Fruit fly (Drosophila melanogaster): Measurements from ENCODE around the gene CG32277.

Gene CG32277

DNA sequence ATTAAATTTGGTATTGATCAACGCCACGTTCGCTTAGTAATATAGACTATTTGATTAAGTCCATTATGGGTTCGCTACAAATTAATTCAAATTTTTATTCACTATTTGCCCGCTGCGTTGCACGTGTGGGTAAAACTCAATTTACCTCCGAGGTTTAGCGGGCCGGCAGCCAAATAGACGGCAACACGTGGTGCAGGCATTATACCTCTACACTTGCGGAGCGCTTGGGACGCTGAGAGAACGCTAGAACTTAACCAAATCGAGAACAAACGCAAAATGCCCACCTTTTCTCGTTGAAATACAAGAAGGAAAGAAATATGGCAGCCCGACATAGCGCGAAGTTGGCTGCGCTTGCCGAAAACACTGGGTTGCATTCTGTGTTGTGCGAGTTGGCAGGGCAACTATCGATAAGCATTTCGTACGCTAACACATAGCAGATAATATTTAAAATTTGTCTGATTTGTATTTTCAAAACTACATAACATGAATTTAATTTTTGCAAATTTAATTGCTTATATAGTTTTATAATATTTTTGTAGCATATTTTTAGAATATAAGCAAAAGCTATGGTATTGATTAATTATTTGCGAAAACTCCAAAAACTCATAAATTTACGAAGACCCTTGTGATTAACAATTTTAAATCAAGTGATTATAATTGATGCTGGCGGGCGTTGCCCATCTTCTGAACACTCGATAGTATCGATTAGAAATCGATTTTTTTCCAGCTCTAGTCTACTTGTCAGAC lies 17.6 kb upstream of the CG32277 start, which contains the start of the genes RpL28 and eIF1 (continued):
- TF ChIP-seq cyc (GFP tag; optimal IDR thresholded peaks at IDR 0.05) (peak; percentile 91), Hr4 (GFP tag; optimal IDR thresholded peaks at IDR 0.05) (no peak), CG8632 (GFP tag; optimal IDR thresholded peaks at IDR 0.05) (peak; percentile 78), vri (GFP tag; optimal IDR thresholded peaks at IDR 0.05) (no peak), salr (GFP tag; optimal IDR thresholded peaks at IDR 0.05) (peak; percentile 65 to 91), CG3919 (GFP tag; optimal IDR thresholded peaks at IDR 0.05) (peak; percentile 25), lz (GFP tag; optimal IDR thresholded peaks at IDR 0.05) (peak; percentile 91), CG10631 (GFP tag; optimal IDR thresholded peaks at IDR 0.05) (peak; percentile 77), Met (GFP tag; optimal IDR thresholded peaks at IDR 0.05) (peak; percentile 69), CG6163 (GFP tag; IDR thresholded peaks at IDR 0.05) (peak; percentile 89), achi (GFP tag; optimal IDR thresholded peaks at IDR 0.05) (peak; percentile 95), CG15336 (GFP tag; IDR thresholded peaks at IDR 0.05) (no peak), dsx (GFP tag; optimal IDR thresholded peaks at IDR 0.05; ENCODE audit: poor library complexity, severe bottlenecking) (peak; percentile 5), Eip93F (GFP tag; optimal IDR thresholded peaks at IDR 0.05) (no peak), Lpt (GFP tag; optimal IDR thresholded peaks at IDR 0.05) (no peak), CG7368 (GFP tag; optimal IDR thresholded peaks at IDR 0.05) (no peak), fd59A (GFP tag; optimal IDR thresholded peaks at IDR 0.05) (peak; percentile 68), CG11762 (GFP tag; optimal IDR thresholded peaks at IDR 0.05; ENCODE audit: insufficient read depth) (no peak), OdsH (GFP tag; optimal IDR thresholded peaks at IDR 0.05) (no peak), Eip78C (GFP tag) (peak; percentile 96), CG8119 (GFP tag; IDR thresholded peaks at IDR 0.05) (no peak), CG34406 (GFP tag; optimal IDR thresholded peaks at IDR 0.05) (peak; percentile 83), Blimp-1 (GFP tag; optimal IDR thresholded peaks at IDR 0.05) (peak; percentile 86), CG8319 (GFP tag; optimal IDR thresholded peaks at IDR 0.05) (peak; percentile 84), CG3032 (tag; optimal IDR thresholded peaks at IDR 0.05) (peak; percentile 79), fkh (GFP tag; optimal IDR thresholded peaks at IDR 0.05) (peak; percentile 34), CG11294 (GFP tag; IDR thresholded peaks at IDR 0.05) (peak; percentile 32), CG6792 (GFP tag; optimal IDR thresholded peaks at IDR 0.05) (peak; percentile 79), CG1621 (tag; optimal IDR thresholded peaks at IDR 0.05) (no peak), Ets21C (GFP tag; optimal IDR thresholded peaks at IDR 0.05) (peak; percentile 21), CG6854 (GFP tag; optimal IDR thresholded peaks at IDR 0.05) (peak; percentile 93), Hr38 (GFP tag; optimal IDR thresholded peaks at IDR 0.05) (no peak), svp (GFP tag) (no peak), CG32006 (GFP tag; optimal IDR thresholded peaks at IDR 0.05) (no peak)

DNA sequence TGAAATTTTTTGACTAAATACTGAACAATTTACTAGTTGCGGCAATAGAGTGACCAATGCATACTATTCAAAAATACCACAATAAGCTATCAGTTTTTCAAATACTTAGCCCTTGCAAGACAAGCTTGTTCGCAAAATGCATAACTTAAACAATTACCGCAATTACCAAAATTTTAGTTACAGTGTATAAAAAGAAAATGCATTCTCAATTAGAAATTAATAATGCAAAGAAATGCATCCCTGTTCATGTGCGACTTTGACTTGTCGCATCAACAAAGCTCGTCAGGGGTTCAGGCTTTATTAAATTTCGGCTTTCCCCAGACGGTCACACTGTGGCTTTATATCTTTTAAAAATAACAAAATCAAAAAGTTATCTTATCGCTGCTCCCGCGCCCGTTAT lies 13.6 kb upstream of the CG32277 start, which contains the start of the genes hob and nSMase:
Gene hob (minus strand): TSS at position 62 of the 400 bp plus-strand sequence.
Gene nSMase (plus strand): TSS at position 298 of the 400 bp plus-strand sequence.
- TF ChIP-seq svp (GFP tag): peak; percentile 80
- no peak for TF ChIP-seq Met (GFP tag; optimal IDR thresholded peaks at IDR 0.05)
- no peak for TF ChIP-seq Ets21C (GFP tag; optimal IDR thresholded peaks at IDR 0.05)

DNA sequence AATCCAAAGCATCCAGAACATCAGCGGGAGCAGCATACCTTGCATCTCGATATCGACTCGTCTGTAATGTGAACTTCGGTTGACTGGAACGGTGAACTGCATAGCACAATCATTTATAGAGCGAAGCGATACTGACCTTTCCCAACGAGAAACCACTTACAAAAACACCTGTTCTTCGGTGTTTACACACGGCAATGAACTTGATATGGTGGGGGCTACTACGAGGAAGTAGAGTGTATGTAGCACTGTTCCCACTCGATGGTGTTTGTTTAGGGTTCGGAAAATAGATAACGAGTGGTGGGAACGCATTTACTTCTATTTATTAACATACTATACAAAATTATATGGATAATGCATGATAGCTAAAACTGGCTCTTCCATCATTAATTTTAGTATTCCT lies 3.6 kb upstream of the CG32277 start, which contains the start of the genes CG32269 and CG32270:
Gene CG32269 (minus strand): TSS at position 91 of the 400 bp plus-strand sequence.
Gene CG32270 (minus strand): TSS at position 91 of the 400 bp plus-strand sequence.
- TF ChIP-seq Lpt (GFP tag; optimal IDR thresholded peaks at IDR 0.05) (no peak), CG6276 (GFP tag; optimal IDR thresholded peaks at IDR 0.05) (no peak), Hr4 (GFP tag; optimal IDR thresholded peaks at IDR 0.05) (no peak), Gug (GFP tag; IDR thresholded peaks at IDR 0.05) (no peak), Eip93F (GFP tag; optimal IDR thresholded peaks at IDR 0.05) (no peak), Met (GFP tag; optimal IDR thresholded peaks at IDR 0.05) (no peak), CG8119 (GFP tag; IDR thresholded peaks at IDR 0.05) (no peak), CG3919 (GFP tag; optimal IDR thresholded peaks at IDR 0.05) (no peak), CG10669 (GFP tag; optimal IDR thresholded peaks at IDR 0.05) (no peak), fd85E (GFP tag; optimal IDR thresholded peaks at IDR 0.05) (no peak), CG11762 (GFP tag; optimal IDR thresholded peaks at IDR 0.05; ENCODE audit: insufficient read depth) (no peak), CG4318 (GFP tag; optimal IDR thresholded peaks at IDR 0.05) (no peak), CG16779 (tag; optimal IDR thresholded peaks at IDR 0.05) (no peak), CG34406 (GFP tag; optimal IDR thresholded peaks at IDR 0.05) (no peak), ss (GFP tag; optimal IDR thresholded peaks at IDR 0.05) (no peak), CG31627 (GFP tag; optimal IDR thresholded peaks at IDR 0.05) (no peak), CG9139 (GFP tag; optimal IDR thresholded peaks at IDR 0.05) (no peak), Eip75B (GFP tag; optimal IDR thresholded peaks at IDR 0.05) (no peak), esn (GFP tag; optimal IDR thresholded peaks at IDR 0.05) (no peak)
